Fruit fly (Drosophila melanogaster): Measurements from ENCODE around the gene CG11263.

DNA sequence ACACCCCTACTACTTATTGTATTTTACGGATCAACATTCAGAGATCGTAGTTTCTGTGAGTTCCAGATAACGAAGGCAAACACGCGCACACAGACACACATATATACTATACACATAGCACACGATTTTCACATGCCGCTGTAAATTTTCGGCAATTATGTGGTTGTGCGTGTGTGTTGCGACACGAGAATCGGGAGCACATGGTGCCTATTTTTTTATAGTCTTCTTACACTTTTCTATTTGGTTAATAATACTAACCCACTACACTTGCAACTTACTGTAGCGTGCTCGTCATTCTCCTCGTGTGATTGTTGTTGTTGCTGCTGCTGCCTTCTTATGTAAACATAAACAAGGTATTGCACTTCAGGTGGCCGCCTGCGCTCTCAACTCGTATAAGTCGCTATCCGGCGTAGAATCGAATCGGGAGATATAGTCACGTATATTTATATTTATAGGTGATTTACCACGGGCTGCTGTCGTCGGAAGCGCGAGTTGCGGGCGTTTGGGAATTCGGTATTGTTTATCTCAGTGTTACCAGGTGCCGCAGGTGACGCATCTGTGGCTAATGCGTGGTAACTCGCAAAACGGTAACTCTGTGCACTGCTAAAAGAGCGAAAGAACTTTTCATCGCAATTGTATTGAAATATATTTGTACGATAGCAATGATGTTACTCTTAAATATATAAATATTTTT lies 15.7 kb downstream of the CG11263 start, which contains the start of gene Adk2:
- TF ChIP-seq Ets98B (GFP tag; IDR thresholded peaks at IDR 0.05) (peak; percentile 43), Pif1B (GFP tag; optimal IDR thresholded peaks at IDR 0.05) (no peak), CG12605 (GFP tag; IDR thresholded peaks at IDR 0.05) (peak; percentile 37; the same call in 1 of the 2 replicates), rn (GFP tag; IDR thresholded peaks at IDR 0.05) (no peak), fd96Ca (GFP tag; IDR thresholded peaks at IDR 0.05) (peak; percentile 55; the same call in 2 of the 3 replicates), CG4496 (GFP tag; IDR thresholded peaks at IDR 0.05) (0 out of 3 replicates have a peak, but pooled peaks have one; percentile 43), CG9948 (tag; optimal IDR thresholded peaks at IDR 0.05) (no peak), EcR (GFP tag; optimal IDR thresholded peaks at IDR 0.05) (no peak), Snoo (tag; optimal IDR thresholded peaks at IDR 0.05) (peak; percentile 1), CG15710 (tag; optimal IDR thresholded peaks at IDR 0.05) (no peak), CG10348 (GFP tag; IDR thresholded peaks at IDR 0.05) (no peak), CG13204 (GFP tag; optimal IDR thresholded peaks at IDR 0.05) (no peak), CG17806 (tag; optimal IDR thresholded peaks at IDR 0.05) (no peak)

All from whole organism, pupa.